Fruit fly (Drosophila melanogaster): ENCODE measurements around the gene Cog8.
A peak's percentile ranks its signal among the peaks of the same experiment; 100 is the strongest.

Gene Cog8

DNA sequence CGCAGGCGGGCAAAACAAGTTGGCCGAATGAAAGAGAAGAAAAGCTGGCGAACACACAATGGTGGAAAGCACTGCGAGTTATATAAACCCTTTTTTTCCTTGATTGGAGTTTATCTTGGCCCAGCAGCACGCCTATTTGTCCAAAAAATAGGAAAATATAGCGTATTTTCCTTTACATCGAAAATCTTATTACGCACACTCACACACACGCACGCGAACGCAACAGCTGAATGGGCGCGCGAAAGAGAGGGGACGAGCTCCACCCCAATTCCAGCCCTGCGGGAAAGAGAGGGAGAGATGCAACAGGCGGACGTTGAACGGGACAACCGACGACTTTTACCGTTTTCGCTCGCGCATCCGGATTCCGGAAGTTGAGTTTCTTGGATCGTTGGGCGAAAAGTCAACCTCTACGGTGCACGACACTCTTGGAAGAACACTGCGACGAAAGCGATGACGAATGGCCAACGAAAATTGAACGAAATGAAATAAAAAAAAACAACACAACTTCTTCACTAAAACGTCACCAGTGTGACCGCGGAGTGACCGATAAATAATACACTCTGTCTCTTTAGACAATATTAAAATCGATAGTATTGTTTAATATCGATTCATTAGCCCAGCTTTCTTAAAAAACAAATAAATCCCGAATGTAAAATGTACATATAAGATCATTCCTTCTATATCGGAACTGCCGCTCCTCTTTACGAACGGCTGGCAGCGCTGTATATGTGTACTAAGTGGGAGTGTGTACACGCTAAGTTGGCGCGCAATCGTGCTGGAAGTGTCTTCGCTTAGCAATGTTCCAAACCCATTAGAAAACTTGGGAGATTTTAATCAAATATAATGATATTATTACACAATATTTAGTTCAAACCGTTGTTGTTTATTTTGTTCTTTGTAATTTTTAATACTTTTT is 18.0 kb upstream of the Cog8 start, which contains the start of the genes Dlg5 and CG4970 (continued):
- TF ChIP-seq CG7271 (tag; optimal IDR thresholded peaks at IDR 0.05) = no peak
- TF ChIP-seq Doc3 (GFP tag; IDR thresholded peaks at IDR 0.05; ENCODE audit: partially characterized antibody) = peak; percentile 68
- TF ChIP-seq CG11247 (GFP tag; IDR thresholded peaks at IDR 0.05) = no peak
- TF ChIP-seq CG18262 (tag; optimal IDR thresholded peaks at IDR 0.05) = no peak
- TF ChIP-seq CG8478 (optimal IDR thresholded peaks at IDR 0.05) = peak; percentile 91
- no peak for TF ChIP-seq emc (GFP tag; optimal IDR thresholded peaks at IDR 0.05)
- TF ChIP-seq ERR (GFP tag; optimal IDR thresholded peaks at IDR 0.05) = no peak
- TF ChIP-seq Usf (GFP tag; optimal IDR thresholded peaks at IDR 0.05) = no peak
- TF ChIP-seq jing (GFP tag; optimal IDR thresholded peaks at IDR 0.05) = no peak
- peak; percentile 57 for TF ChIP-seq sens (GFP tag)
- peak; percentile 76 for TF ChIP-seq inv (GFP tag; IDR thresholded peaks at IDR 0.05; ENCODE audit: partially characterized antibody)
- no peak for TF ChIP-seq gcm2 (GFP tag; optimal IDR thresholded peaks at IDR 0.05)
- TF ChIP-seq Sry-δ (GFP tag; optimal IDR thresholded peaks at IDR 0.05) = peak; percentile 78
- TF ChIP-seq slou (GFP tag; optimal IDR thresholded peaks at IDR 0.05) = peak; percentile 26
- TF ChIP-seq CG15514 (GFP tag; optimal IDR thresholded peaks at IDR 0.05) = peak; percentile 80
- no peak for TF ChIP-seq bsh (GFP tag; optimal IDR thresholded peaks at IDR 0.05)
- no peak for TF ChIP-seq toy (GFP tag; IDR thresholded peaks at IDR 0.05)
- TF ChIP-seq CG6175 (GFP tag; IDR thresholded peaks at IDR 0.05) = no peak
- no peak for TF ChIP-seq sisA (GFP tag; IDR thresholded peaks at IDR 0.05)
- TF ChIP-seq CG7786 (GFP tag; optimal IDR thresholded peaks at IDR 0.05) = no peak
- TF ChIP-seq Dll (GFP tag; IDR thresholded peaks at IDR 0.05; ENCODE audit: partially characterized antibody) = peak; percentile 80
- no peak for TF ChIP-seq zfh2 (GFP tag; optimal IDR thresholded peaks at IDR 0.05)
- no peak for TF ChIP-seq salm (tag; optimal IDR thresholded peaks at IDR 0.05)
- TF ChIP-seq Blimp-1 (GFP tag; optimal IDR thresholded peaks at IDR 0.05) = no peak
- TF ChIP-seq bowl (GFP tag; IDR thresholded peaks at IDR 0.05) = no peak
- no peak for TF ChIP-seq H15 (GFP tag; IDR thresholded peaks at IDR 0.05)
- no peak for TF ChIP-seq CG11456 (GFP tag; IDR thresholded peaks at IDR 0.05)

DNA sequence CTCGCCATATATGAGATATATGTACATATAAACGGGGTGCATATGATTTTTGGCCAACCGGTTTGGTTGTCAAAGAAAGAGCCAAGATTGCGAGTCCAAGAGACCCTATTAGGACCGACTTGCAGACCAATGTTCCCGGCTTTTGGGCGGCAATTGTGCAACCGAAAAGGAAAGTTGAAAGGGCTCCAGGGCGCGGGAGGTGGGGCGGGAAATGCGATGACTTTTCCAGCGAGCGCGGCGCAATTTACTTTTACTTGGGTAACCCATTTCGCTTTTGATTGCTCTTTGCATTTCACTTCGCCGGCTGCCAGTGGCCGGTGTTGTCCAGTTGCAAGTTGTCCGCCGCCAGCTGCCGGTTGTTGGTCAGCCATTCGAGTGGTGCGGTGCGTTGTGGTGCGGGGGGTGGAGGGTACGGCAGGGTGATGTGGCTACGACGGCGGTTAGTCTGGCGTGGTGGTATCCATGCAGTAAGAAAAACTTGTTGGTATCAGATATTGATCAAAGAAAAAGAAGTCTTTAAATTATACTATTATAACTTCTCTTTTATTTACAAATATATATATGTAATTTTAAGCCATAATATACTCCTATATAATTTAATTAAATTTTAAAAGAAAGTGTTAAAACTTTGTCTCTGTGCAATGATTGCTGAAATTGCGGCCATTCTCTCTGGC is 6.3 kb upstream of the Cog8 start:
- TF ChIP-seq nerfin-2 (GFP tag; IDR thresholded peaks at IDR 0.05; ENCODE audit: partially characterized antibody) = no peak
- no peak for TF ChIP-seq CG18619 (GFP tag; optimal IDR thresholded peaks at IDR 0.05)
- TF ChIP-seq Ets65A (GFP tag) = peak; percentile 4
- no peak for TF ChIP-seq slp2 (GFP tag; optimal IDR thresholded peaks at IDR 0.05)
- no peak for TF ChIP-seq Pdp1 (GFP tag; optimal IDR thresholded peaks at IDR 0.05)
- TF ChIP-seq kni (GFP tag; optimal IDR thresholded peaks at IDR 0.05) = peak; percentile 58
- no peak for TF ChIP-seq wek (GFP tag; optimal IDR thresholded peaks at IDR 0.05)
- no peak for TF ChIP-seq CG17359 (tag; optimal IDR thresholded peaks at IDR 0.05)
- no peak for TF ChIP-seq ERR (GFP tag; optimal IDR thresholded peaks at IDR 0.05)
- no peak for TF ChIP-seq CG30020 (tag; optimal IDR thresholded peaks at IDR 0.05)
- TF ChIP-seq abd-A (tag; optimal IDR thresholded peaks at IDR 0.05) = no peak
- TF ChIP-seq Myb (GFP tag; optimal IDR thresholded peaks at IDR 0.05) = no peak
- TF ChIP-seq Atf6 (GFP tag; IDR thresholded peaks at IDR 0.05) = no peak
- TF ChIP-seq CG2712 (tag; optimal IDR thresholded peaks at IDR 0.05) = no peak
- no peak for TF ChIP-seq CG9609 (GFP tag; optimal IDR thresholded peaks at IDR 0.05)
- no peak for TF ChIP-seq nmo (GFP tag; optimal IDR thresholded peaks at IDR 0.05)
- no peak for TF ChIP-seq CG14050 (GFP tag; IDR thresholded peaks at IDR 0.05)
- no peak for TF ChIP-seq CG11560 (tag; IDR thresholded peaks at IDR 0.05)
- no peak for TF ChIP-seq E2f1 (GFP tag; IDR thresholded peaks at IDR 0.05)
- TF ChIP-seq CG18011 (GFP tag; optimal IDR thresholded peaks at IDR 0.05) = no peak
- peak; percentile 71 for TF ChIP-seq Drgx (GFP tag; IDR thresholded peaks at IDR 0.05)
- peak; percentile 93 for TF ChIP-seq Blimp-1 (GFP tag; optimal IDR thresholded peaks at IDR 0.05)
- TF ChIP-seq CG32772 (GFP tag; IDR thresholded peaks at IDR 0.05) = no peak
- TF ChIP-seq CG17568 (GFP tag; optimal IDR thresholded peaks at IDR 0.05) = no peak
